Worm (Caenorhabditis elegans) whole organism, L4/young adult: ENCODE data around the gene F12A10.1.

Experiments
- W03F9.2 ChIP-seq: fragments of 150-350 bp; optimal IDR thresholded peaks from 2 replicates; lab custom pipeline; 2014; ENCODE audit warnings: missing biosample characterization, missing genetic modification characterization
- him-1 ChIP-seq: sonication (generic microtip); optimal IDR thresholded peaks from 2 replicates; lab custom pipeline; 2016; ENCODE audit warnings: missing genotype, missing genetic modification reagents, missing genetic modification characterization, missing compliant biosample characterization

- TF ChIP-seq W03F9.2 (no peak), him-1 (tag; lab: Kevin White, UChicago) (no peak)
These were observed 47.8 kb downstream of the F12A10.1 start for ce11 chrII:5544145-5544515.
